Worm (Caenorhabditis elegans): ENCODE results near the gene F59E12.6.
"Not testable (repeated sequence)": the region's sequence is repeated elsewhere in the genome, so short reads cannot be mapped to it uniquely, and the experiment has no call there.

Gene F59E12.6

DNA sequence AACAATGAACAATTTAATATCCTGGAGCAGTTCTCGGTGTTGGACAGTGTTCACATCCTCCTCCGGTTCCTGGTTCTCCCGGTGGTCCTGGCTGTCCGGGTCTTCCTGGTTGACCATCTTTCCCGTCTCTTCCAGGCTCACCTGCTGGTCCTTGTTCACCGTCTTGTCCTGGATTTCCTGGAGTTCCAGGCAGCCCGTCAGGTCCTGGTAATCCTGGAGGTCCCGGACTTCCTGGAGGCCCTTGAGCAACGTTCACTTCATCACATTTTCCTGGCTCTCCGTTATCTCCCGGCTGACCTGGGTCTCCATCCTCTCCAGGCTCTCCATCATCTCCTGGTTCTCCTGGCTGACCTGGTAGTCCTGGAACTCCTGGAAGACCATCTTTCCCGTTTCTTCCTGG lies 20.7 kb upstream of the F59E12.6 start:
- TF ChIP-seq dao-5 (tag; optimal IDR thresholded peaks at IDR 0.05) = no peak
- TF ChIP-seq him-1 (tag; optimal IDR thresholded peaks at IDR 0.05) = no peak
- TF ChIP-seq W03F9.2 (tag; optimal IDR thresholded peaks at IDR 0.05) = no peak

DNA sequence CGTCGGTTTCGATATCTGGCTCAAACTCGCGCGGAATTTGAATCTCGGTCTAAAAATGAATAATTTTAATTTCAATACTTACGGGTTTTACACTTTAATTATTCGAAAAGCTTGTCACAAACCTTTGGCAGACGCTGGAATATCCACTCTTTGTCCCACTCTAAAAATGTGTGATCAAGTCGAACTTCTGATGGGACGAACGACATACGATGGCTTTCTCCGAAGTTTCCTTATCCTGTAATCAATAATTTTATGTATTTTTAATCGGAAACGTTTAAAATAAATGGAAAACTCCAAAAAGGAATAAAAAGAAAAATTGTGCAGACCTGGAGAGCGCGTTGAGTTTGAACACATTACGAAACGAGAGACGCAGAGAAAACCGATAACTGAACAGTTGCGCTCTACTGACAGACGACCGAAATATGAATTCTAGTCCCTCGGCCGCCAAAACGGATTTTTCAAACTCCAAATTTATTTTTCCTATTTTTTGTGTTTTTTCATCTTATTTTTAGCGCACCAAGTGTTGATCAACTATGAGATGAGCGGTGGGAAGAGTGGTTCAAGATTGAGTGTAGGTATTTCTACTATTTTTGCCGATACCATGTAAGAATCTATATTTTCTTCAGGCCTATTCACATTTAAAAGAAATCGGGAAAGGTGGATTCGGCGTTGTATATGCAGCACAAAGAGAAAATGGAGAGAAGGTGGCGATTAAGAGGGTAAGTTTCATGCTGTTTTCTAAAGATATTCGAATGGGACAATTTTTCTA lies 18.7 kb upstream of the F59E12.6 start, which contains the start of the genes sam-4, F59E12.17 and zyg-1:
Gene sam-4, minus strand, starts transcription at position 51 of the 769 bp plus-strand sequence.
Gene F59E12.17, minus strand, starts transcription at position 235 of the 769 bp plus-strand sequence.
Gene zyg-1, plus strand, starts transcription at position 513 of the 769 bp plus-strand sequence.
- TF ChIP-seq dao-5 (tag; optimal IDR thresholded peaks at IDR 0.05) (no peak), W03F9.2 (tag; optimal IDR thresholded peaks at IDR 0.05) (peak; percentile 74)

DNA sequence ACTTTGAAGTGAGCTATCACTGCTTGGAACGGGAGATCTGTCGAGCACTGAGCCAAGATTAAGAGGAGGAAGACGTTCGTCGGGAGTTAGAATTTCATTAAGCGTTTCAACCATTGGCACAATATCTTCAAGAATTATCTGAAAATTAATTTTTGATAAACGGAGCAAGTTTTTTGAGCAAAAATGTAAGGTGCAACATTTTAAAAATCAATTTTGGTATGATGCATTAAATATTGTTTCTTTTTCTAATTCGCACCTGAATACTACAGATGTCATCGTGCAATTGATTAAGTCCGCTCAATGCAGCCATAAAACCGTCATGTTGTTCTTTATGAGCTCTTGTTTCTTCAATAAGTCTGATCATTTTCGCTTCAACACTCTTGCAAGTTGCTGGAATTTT lies 17.5 kb upstream of the F59E12.6 start, which contains the start of gene ddl-1:
Gene ddl-1, minus strand, starts transcription at position 101 of the 400 bp plus-strand sequence.
- TF ChIP-seq him-1 (tag; optimal IDR thresholded peaks at IDR 0.05) = no peak
- TF ChIP-seq W03F9.2 (tag; optimal IDR thresholded peaks at IDR 0.05) = no peak
- TF ChIP-seq dao-5 (tag; optimal IDR thresholded peaks at IDR 0.05) = no peak

DNA sequence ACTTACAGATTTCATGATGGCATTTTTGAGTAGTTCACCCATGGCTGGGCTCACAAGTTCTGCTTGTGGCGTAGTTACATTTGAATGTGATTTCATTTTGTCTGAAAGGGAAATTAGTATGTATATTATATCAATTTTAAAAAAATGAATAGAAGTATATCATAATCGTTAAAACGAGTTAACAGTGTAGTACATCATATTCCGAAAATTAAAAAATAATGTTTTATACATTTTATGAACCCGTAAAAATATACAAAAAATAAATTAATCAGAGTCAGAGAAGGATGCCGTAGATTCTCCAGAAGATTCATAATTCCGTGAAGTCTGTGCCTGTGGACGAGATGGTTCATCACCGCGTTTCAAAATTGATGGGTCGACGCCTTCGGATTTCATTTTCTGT lies 16.2 kb upstream of the F59E12.6 start, which contains the start of gene F59E12.9:
Gene F59E12.9, minus strand, starts transcription at position 101 of the 400 bp plus-strand sequence.
- no peak for TF ChIP-seq W03F9.2 (tag; optimal IDR thresholded peaks at IDR 0.05)
- no peak for TF ChIP-seq him-1 (tag; optimal IDR thresholded peaks at IDR 0.05)
- TF ChIP-seq dao-5 (tag; optimal IDR thresholded peaks at IDR 0.05) = no peak

DNA sequence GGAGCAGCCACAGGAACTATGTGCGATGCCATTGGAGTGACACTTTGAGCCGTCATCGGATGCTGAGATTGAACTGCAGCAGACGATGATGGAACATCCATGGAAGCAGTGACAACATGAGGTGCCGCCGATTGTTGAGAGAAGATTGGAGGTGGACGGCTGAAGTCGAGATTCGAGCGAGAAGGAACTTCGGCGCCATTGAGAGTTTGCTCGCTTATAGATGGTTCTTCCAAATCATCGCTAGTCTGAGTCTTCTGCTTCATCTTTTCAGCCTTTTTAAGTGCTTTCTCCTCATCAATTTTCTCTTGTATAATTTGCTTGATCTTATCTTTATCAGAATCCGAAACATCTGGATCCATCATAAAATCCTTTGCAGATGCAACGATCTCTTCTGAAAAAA lies 11.4 kb upstream of the F59E12.6 start:
- TF ChIP-seq W03F9.2 (tag; optimal IDR thresholded peaks at IDR 0.05) = no peak
- TF ChIP-seq dao-5 (tag; optimal IDR thresholded peaks at IDR 0.05) = no peak
- no peak for TF ChIP-seq him-1 (tag; optimal IDR thresholded peaks at IDR 0.05)

DNA sequence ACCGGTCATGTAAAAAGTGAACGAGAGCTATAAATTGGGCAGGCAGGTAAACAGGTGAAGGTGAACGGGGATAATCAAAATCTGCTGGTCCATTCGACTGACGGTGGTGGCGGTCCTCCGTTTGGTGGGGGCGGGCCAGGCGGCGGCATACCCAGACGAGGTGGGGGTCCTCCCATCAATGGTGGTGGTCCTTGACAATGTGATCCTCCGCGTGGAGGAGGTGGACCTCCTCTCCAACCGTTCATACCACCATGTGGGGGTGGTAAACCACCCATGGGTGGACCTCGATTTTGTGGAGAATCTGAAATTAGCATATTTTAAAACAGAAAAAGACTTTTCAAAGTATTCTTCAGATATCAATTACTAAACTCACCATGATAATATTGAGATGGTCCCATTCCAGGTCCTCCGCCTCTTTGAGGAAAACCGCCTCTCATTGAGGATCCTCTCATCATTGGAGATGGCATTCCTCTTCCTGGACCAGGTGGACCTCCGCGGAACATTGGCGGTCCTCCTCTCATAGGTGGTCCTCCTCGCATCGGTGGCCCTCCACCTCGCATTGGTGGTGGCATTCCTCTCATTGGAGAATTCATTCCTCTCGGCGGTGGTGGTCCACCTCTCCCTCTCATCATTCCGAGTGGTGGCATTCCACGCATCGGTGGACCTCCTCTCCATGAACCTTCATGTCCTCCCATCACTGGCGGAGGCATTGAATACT lies 9.8 kb upstream of the F59E12.6 start:
- TF ChIP-seq dao-5 (tag; optimal IDR thresholded peaks at IDR 0.05) (no peak), W03F9.2 (tag; optimal IDR thresholded peaks at IDR 0.05) (no peak), him-1 (tag; optimal IDR thresholded peaks at IDR 0.05) (no peak)

DNA sequence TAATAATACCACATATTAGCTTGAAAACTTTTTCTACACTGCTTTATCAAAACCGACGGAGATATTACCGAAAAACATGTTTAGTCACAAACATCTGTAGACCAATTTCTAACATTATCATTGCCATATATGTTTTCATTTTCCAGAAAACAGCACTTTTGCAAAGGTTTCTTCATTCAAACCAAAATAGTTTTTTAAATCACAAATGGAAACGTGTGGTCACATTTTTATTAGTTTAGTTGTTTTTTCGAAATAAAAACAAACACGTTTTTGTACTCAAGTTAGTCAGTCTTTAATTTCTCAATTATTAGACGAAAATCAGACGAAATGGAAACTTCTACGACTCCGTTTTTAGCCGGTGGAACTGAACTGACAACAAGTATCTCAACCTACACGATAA lies 7.3 kb upstream of the F59E12.6 start, which contains the start of gene F59E12.3:
Gene F59E12.3, plus strand, starts transcription at position 301 of the 400 bp plus-strand sequence.
- TF ChIP-seq W03F9.2 (tag; optimal IDR thresholded peaks at IDR 0.05) = no peak
- no peak for TF ChIP-seq him-1 (tag; optimal IDR thresholded peaks at IDR 0.05)
- TF ChIP-seq dao-5 (tag; optimal IDR thresholded peaks at IDR 0.05) = no peak

DNA sequence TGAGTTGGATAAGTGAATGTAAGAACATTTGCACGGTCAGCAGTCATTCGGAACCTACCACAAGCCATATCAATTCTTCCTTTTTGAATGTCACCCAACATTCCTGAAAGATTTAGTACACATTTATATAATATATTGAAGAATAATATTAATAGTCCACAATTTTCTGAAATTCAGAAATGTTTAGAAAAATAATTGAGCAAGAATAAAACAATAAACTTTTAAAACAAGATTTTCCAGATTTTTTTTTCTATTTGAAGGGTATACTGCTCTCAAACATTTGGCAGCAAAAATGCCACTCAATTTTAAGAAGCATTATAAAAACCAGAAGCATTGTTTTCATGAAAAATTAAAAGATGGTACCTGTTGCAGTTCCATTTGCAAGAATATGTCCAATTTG lies 6.1 kb upstream of the F59E12.6 start, which contains the start of gene F59E12.8:
Gene F59E12.8, minus strand, starts transcription at position 101 of the 400 bp plus-strand sequence.
- no peak for TF ChIP-seq dao-5 (tag; optimal IDR thresholded peaks at IDR 0.05)
- no peak for TF ChIP-seq W03F9.2 (tag; optimal IDR thresholded peaks at IDR 0.05)
- TF ChIP-seq him-1 (tag; optimal IDR thresholded peaks at IDR 0.05) = no peak

DNA sequence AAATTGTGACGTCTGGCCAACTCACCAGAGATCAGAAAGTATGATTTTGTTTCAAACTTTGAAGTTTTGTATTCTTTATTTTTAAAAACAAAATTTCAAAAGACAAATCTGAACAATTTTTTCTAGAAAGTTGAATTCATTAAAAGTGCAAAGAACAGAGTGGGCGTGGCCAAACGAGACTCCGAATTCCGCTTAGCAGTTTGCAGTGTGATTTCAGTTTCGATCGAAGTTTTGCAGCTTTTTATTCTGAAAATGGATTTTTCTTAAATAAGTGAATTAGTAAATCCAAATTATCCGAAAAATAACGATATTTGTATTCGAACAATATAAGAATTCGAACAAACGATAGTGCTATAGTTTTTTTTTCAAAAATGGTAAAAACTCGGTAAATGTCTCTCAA lies 2.7 kb upstream of the F59E12.6 start:
- TF ChIP-seq W03F9.2 (tag; optimal IDR thresholded peaks at IDR 0.05) (no peak), him-1 (tag; optimal IDR thresholded peaks at IDR 0.05) (no peak), dao-5 (tag; optimal IDR thresholded peaks at IDR 0.05) (no peak)

DNA sequence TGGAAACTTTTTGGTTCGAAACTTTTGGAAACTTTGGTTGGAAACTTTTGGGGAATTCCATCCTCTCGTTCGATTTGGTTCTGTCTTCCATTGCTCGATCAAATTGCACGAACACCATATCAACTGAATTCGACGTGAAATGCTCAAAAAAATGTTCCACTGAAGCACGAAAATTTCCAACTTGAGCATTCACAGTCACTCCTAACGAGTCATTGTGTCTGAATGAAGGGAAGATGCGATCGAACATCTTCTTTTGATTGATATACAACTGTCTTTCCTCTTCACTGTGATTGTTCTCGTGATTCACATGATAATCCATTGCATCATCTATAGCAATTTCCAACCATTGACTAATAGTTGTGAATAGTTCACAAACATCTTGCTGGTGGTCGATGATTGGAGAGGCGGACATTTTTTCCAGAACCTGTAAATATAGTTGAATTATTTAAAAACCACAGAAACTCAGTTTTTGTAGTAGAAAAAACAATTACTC lies 2.4 kb downstream of the F59E12.6 start, which contains the start of gene F59E12.15:
Gene F59E12.15, minus strand, starts transcription at position 51 of the 493 bp plus-strand sequence.
- TF ChIP-seq him-1 (tag; optimal IDR thresholded peaks at IDR 0.05) (no peak), W03F9.2 (tag; optimal IDR thresholded peaks at IDR 0.05) (no peak), dao-5 (tag; optimal IDR thresholded peaks at IDR 0.05) (no peak)

DNA sequence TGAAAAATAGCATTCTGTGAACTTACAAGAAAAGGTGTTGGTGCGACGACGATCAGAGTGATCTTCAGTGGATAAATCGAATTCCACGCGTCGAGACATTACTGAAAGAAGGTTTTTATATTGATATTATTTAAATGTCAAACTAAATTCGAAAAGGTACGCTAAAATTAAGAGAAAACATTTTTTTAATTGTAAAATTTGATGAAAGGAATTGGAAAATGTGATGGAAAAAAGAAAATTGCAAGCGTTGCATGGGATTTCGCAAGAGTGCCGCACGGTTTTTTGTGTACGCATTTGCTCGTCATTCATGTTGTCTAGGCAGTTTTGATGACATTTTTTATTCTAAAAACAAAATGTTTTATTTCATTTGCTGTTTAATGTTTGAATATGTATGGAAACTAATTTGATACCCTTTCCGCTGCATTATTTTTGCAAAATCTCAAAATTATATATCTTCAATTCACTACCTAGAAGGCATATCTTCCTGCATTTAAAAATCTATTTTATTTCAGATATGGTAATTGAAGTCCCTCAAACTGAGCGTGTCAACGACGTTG lies 8.3 kb downstream of the F59E12.6 start, which contains the start of the genes eif-3.L and npl-4.2:
Gene eif-3.L, minus strand, starts transcription at position 101 of the 557 bp plus-strand sequence.
Gene npl-4.2, plus strand, starts transcription at position 507 of the 557 bp plus-strand sequence.
- TF ChIP-seq him-1, dao-5, W03F9.2 (tag; optimal IDR thresholded peaks at IDR 0.05): not testable (repeated sequence)

DNA sequence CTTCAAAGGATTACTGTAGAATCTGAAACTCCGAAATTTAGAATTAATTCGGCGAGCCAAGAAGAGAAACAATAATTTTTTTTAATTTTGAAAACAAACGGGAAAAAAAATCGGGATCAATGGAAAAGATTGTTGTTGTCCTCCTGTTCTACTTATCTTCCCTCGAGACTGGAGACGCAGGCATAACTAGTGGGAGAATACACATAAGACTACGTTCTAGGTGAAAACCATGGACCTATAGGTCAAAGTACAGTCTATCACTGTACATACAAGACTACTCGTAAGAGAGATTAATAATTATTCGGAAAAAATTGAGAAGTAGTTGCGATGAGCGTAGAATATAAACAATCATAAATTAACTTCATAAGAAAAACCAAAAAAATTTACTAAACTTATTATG lies 11.5 kb downstream of the F59E12.6 start, which contains the start of gene dhs-6:
Gene dhs-6, minus strand, starts transcription at position 22 of the 400 bp plus-strand sequence.
- TF ChIP-seq him-1 (tag; optimal IDR thresholded peaks at IDR 0.05) (no peak), W03F9.2 (tag; optimal IDR thresholded peaks at IDR 0.05) (no peak)

DNA sequence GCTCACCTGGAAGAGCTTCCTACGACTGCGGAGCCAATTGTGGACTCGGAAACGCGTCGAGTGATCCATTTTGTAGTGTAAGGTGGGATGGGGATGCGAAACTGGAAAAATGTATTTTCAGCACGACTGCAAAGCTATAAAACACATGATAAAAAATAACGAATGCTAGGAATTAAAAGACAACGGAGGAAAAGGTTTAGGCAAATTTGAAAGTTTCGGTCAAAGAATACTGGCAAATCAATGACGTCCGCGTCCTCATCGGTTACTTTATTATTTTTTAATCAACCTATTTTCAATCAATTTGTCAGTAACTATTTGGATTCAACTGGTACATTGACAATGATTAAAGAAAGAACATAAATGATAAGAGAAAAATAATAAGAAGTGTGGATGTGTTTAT lies 23.0 kb downstream of the F59E12.6 start, which contains the start of gene C17G10.7:
Gene C17G10.7, minus strand, starts transcription at position 101 of the 400 bp plus-strand sequence.
- TF ChIP-seq W03F9.2 (tag; optimal IDR thresholded peaks at IDR 0.05) (no peak), dao-5 (tag; optimal IDR thresholded peaks at IDR 0.05) (no peak), him-1 (tag; optimal IDR thresholded peaks at IDR 0.05) (no peak)

All from whole organism, L4/young adult.